Worm (Caenorhabditis elegans) whole organism, early embryonic: ENCODE measurements around the gene M02B7.2.

Source experiments
- B0310.2 ChIP-seq: sonication (generic microtip); optimal IDR thresholded peaks from 2 replicates; lab custom pipeline; 2016; ENCODE audit warnings: mild to moderate bottlenecking, missing genetic modification characterization, missing compliant biosample characterization
- F13C5.2 ChIP-seq: sonication (generic microtip); optimal IDR thresholded peaks from 2 replicates; lab custom pipeline; 2017; ENCODE audit warnings: mild to moderate bottlenecking, missing genetic modification characterization, inconsistent platforms, missing compliant biosample characterization
- aly-1 ChIP-seq: sonication (generic microtip); optimal IDR thresholded peaks from 2 replicates; lab custom pipeline; 2016; ENCODE audit warnings: missing genetic modification characterization, missing compliant biosample characterization
- ama-1 ChIP-seq: fragments of 150-350 bp; optimal IDR thresholded peaks from 2 replicates; lab custom pipeline; 2014
- ceh-13 ChIP-seq: fragments of 200-800 bp; sonication (Bioruptor generic); optimal IDR thresholded peaks from 2 replicates; lab custom pipeline; 2018; ENCODE audit warnings: mild to moderate bottlenecking, missing genetic modification characterization, missing compliant biosample characterization
- ceh-36 ChIP-seq: sonication (generic microtip); optimal IDR thresholded peaks from 2 replicates; lab custom pipeline; 2016; ENCODE audit warnings: missing genetic modification characterization, inconsistent platforms, missing compliant biosample characterization
- ets-7 ChIP-seq: sonication (generic microtip); optimal IDR thresholded peaks from 2 replicates; lab custom pipeline; 2016; ENCODE audit warnings: missing genotype, missing genetic modification characterization, missing compliant biosample characterization
- flt-1 ChIP-seq: fragments of 200-800 bp; sonication (Bioruptor generic); IDR thresholded peaks from 2 replicates; pipeline ENCODE4 v1.3.6; 2022; ENCODE audit warnings: missing genetic modification characterization, missing compliant biosample characterization
- hmbx-1 ChIP-seq: sonication (generic microtip); optimal IDR thresholded peaks from 2 replicates; lab custom pipeline; 2016; ENCODE audit warnings: mild to moderate bottlenecking, missing genetic modification characterization, missing compliant biosample characterization
- hmg-4 ChIP-seq: fragments of 200-800 bp; sonication (Bioruptor generic); optimal IDR thresholded peaks from 2 replicates; lab custom pipeline; 2018; ENCODE audit warnings: mild to moderate bottlenecking, missing genetic modification characterization, missing compliant biosample characterization
- hnd-1 ChIP-seq: sonication (generic microtip); optimal IDR thresholded peaks from 2 replicates; lab custom pipeline; 2016; ENCODE audit warnings: missing genetic modification characterization, missing compliant biosample characterization
- pes-1 ChIP-seq: fragments of 200-800 bp; sonication (Bioruptor generic); IDR thresholded peaks from 2 replicates; pipeline ENCODE4 v1.3.6; 2022; ENCODE audit warnings: missing genetic modification reagents, missing genetic modification characterization, missing compliant biosample characterization
- scrt-1 ChIP-seq: fragments of 200-800 bp; sonication (Bioruptor generic); IDR thresholded peaks from 2 replicates; pipeline ENCODE4 v1.3.6; 2022; ENCODE audit warnings: missing genetic modification characterization, missing compliant biosample characterization
- sea-1 ChIP-seq: fragments of 200-800 bp; sonication (Bioruptor generic); conservative IDR thresholded peaks from 2 replicates; pipeline ENCODE4 v1.3.6; 2022; ENCODE audit warnings: missing genetic modification characterization, missing compliant biosample characterization
- tbx-11 ChIP-seq: fragments of 200-800 bp; sonication (Bioruptor generic); IDR thresholded peaks from 2 replicates; pipeline ENCODE4 v1.3.6; 2022; ENCODE audit warnings: missing genetic modification characterization, missing compliant biosample characterization
- tbx-37 ChIP-seq: fragments of 200-800 bp; sonication (Bioruptor generic); conservative IDR thresholded peaks from 2 replicates; pipeline ENCODE4 v1.3.6; 2022; ENCODE audit warnings: missing genetic modification reagents, missing genetic modification characterization, missing compliant biosample characterization
- tra-4 ChIP-seq: sonication (generic microtip); optimal IDR thresholded peaks from 2 replicates; lab custom pipeline; 2017; ENCODE audit warnings: missing genetic modification characterization, missing compliant biosample characterization

M02B7.2 gene

ce11 chrIV:3824720-3825119 lies 21.3 kb downstream of the M02B7.2 start:
- TF ChIP-seq F13C5.2, result peak; percentile 18
- TF ChIP-seq hmg-4, result peak; percentile 20
- no peak for TF ChIP-seq ama-1 (lab: Kevin White, UChicago)

DNA sequence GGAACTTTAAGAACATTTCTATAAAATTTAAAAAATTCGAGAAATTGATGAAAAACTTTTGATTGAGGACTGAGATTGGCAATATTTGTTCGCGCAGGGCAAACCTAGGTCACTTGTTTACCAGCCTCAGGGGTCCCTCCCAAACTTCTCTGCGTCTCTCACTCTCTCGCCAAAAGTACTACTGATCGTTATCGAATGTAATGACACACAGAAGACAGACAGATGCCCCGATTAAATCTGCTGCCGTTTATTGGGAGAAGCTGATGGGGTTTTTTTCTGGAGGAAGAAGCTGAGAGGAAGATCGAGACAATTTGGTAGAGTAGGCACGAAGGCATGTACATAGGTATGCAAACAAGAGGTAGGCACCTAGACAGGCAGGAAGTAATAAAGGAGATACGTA lies 22.0 kb downstream of the M02B7.2 start:
- TF ChIP-seq tra-4 (tag; lab: Kevin White, UChicago) (no peak), ets-7 (tag; lab: Kevin White, UChicago) (no peak), tbx-11 (no peak), ceh-13 (GFP tag; lab: Kevin White, UChicago) (no peak), hnd-1 (no peak), aly-1 (no peak), tbx-37 (no peak), hmbx-1 (no peak), scrt-1 (GFP tag; lab: Robert Waterston, UW) (no peak), sea-1 (GFP tag; lab: Robert Waterston, UW) (no peak), ama-1 (lab: Kevin White, UChicago) (no peak), hmg-4 (no peak)

ce11 chrIV:3826590-3827128 lies 23.3 kb downstream of the M02B7.2 start, which contains the start of gene F28F9.3:
Gene F28F9.3 (plus strand): TSS chrIV:3826890.
- TF ChIP-seq ceh-36 (tag; lab: Kevin White, UChicago) (no peak), scrt-1 (GFP tag; lab: Robert Waterston, UW) (no peak), ets-7 (tag; lab: Kevin White, UChicago) (no peak), tbx-37 (no peak), flt-1 (GFP tag; lab: Robert Waterston, UW) (no peak), F13C5.2 (no peak), pes-1 (no peak), ama-1 (lab: Kevin White, UChicago) (no peak), hmg-4 (no peak), tra-4 (tag; lab: Kevin White, UChicago) (no peak), hnd-1 (no peak), sea-1 (GFP tag; lab: Robert Waterston, UW) (no peak), aly-1 (no peak), tbx-11 (no peak), B0310.2 (tag; lab: Kevin White, UChicago) (no peak)

- TF ChIP-seq B0310.2 (tag; lab: Kevin White, UChicago), result no peak
- no peak for TF ChIP-seq sea-1 (GFP tag; lab: Robert Waterston, UW)
- no peak for TF ChIP-seq tbx-37
- TF ChIP-seq hmbx-1, result no peak
- no peak for TF ChIP-seq flt-1 (GFP tag; lab: Robert Waterston, UW)
- TF ChIP-seq ceh-36 (tag; lab: Kevin White, UChicago), result no peak
- TF ChIP-seq ceh-13 (GFP tag; lab: Kevin White, UChicago), result no peak
- TF ChIP-seq ama-1 (lab: Kevin White, UChicago), result no peak
- no peak for TF ChIP-seq scrt-1 (GFP tag; lab: Robert Waterston, UW)
- no peak for TF ChIP-seq F13C5.2
Observed at ce11 chrIV:3827724-3828123, 24.3 kb downstream of the M02B7.2 start.

DNA sequence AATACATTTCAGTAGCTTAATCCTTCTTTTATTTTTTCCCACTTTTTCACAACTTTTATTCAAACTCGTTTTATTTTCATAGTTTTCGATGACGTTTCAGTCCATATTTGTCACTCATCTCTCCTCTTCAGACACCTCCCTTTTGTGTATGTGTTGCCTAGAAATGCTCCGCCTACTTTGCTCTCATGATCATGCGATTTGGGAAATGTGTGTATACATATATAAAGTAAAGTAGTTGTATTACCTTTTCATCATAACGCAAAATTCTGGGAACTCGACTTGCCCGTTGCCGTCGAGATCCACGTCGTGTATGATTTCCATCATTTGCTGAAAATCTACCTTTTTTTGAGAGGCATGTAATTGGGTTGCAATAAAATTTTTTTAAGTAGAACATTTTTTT lies 28.7 kb downstream of the M02B7.2 start:
- TF ChIP-seq pes-1 (no peak), ceh-13 (GFP tag; lab: Kevin White, UChicago) (no peak), hmbx-1 (no peak), ama-1 (lab: Kevin White, UChicago) (no peak), F13C5.2 (no peak), hmg-4 (no peak)

DNA sequence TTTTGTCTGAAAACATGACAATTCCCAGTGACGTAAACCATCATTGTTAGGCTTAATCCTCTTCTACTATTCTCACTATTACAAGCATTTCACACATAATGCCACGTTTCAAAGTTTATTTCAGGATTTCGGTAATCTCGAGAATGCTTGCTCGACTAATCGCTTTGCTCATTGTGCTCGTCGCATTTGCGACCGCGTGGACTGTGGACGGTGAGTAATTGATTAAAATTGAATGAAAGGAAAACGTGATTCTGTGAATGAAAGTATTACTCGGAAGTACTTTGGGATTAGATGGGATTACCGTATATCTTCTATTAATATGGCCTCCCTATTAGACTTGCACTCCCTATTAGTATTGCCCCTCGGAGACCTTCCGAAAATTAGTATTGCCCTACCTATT lies 30.4 kb downstream of the M02B7.2 start:
- no peak for TF ChIP-seq flt-1 (GFP tag; lab: Robert Waterston, UW)
- no peak for TF ChIP-seq hmbx-1
- TF ChIP-seq pes-1, result no peak
- no peak for TF ChIP-seq tbx-11
- no peak for TF ChIP-seq B0310.2 (tag; lab: Kevin White, UChicago)

ce11 chrIV:3835065-3835464 lies 31.7 kb downstream of the M02B7.2 start, which contains the start of gene cal-3:
Gene cal-3 (minus strand): TSS chrIV:3835165.
- TF ChIP-seq ceh-36 (tag; lab: Kevin White, UChicago) (no peak), sea-1 (GFP tag; lab: Robert Waterston, UW) (no peak), flt-1 (GFP tag; lab: Robert Waterston, UW) (no peak), aly-1 (no peak)

DNA sequence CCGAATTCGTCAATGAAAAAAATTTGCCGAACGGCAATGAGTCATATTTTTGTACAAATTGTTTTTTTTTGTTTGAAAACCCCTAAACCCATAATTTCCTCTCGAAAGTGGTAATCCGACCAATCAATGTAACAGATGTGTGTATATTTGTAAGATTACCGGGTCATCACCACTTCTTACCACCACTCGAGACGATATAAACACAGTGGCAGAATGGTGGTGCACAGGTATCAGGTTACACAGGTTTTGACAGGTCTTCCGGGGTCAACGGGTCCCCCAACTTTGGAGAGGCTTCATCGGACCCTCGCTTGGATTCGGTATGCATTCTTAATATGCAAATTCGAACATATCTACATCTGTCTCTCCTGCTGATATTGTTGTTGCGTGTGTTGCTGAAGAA lies 35.3 kb downstream of the M02B7.2 start:
- TF ChIP-seq aly-1 (no peak), B0310.2 (tag; lab: Kevin White, UChicago) (no peak), ceh-36 (tag; lab: Kevin White, UChicago) (no peak), ets-7 (tag; lab: Kevin White, UChicago) (no peak), tbx-37 (no peak), ama-1 (lab: Kevin White, UChicago) (no peak), flt-1 (GFP tag; lab: Robert Waterston, UW) (no peak), F13C5.2 (no peak), hmbx-1 (no peak)

ce11 chrIV:3839420-3839819 lies 36.0 kb downstream of the M02B7.2 start, which contains the start of gene F28F9.2:
Gene F28F9.2 (plus strand): TSS chrIV:3839720.
- TF ChIP-seq ama-1 (lab: Kevin White, UChicago) (no peak), sea-1 (GFP tag; lab: Robert Waterston, UW) (no peak), ceh-13 (GFP tag; lab: Kevin White, UChicago) (no peak), ets-7 (tag; lab: Kevin White, UChicago) (no peak), B0310.2 (tag; lab: Kevin White, UChicago) (no peak), hnd-1 (no peak), tbx-11 (no peak), aly-1 (no peak), hmbx-1 (no peak), ceh-36 (tag; lab: Kevin White, UChicago) (no peak), tbx-37 (no peak), F13C5.2 (no peak), flt-1 (GFP tag; lab: Robert Waterston, UW) (no peak)
